Fruit fly (Drosophila melanogaster): ENCODE results near the gene koko.

DNA sequence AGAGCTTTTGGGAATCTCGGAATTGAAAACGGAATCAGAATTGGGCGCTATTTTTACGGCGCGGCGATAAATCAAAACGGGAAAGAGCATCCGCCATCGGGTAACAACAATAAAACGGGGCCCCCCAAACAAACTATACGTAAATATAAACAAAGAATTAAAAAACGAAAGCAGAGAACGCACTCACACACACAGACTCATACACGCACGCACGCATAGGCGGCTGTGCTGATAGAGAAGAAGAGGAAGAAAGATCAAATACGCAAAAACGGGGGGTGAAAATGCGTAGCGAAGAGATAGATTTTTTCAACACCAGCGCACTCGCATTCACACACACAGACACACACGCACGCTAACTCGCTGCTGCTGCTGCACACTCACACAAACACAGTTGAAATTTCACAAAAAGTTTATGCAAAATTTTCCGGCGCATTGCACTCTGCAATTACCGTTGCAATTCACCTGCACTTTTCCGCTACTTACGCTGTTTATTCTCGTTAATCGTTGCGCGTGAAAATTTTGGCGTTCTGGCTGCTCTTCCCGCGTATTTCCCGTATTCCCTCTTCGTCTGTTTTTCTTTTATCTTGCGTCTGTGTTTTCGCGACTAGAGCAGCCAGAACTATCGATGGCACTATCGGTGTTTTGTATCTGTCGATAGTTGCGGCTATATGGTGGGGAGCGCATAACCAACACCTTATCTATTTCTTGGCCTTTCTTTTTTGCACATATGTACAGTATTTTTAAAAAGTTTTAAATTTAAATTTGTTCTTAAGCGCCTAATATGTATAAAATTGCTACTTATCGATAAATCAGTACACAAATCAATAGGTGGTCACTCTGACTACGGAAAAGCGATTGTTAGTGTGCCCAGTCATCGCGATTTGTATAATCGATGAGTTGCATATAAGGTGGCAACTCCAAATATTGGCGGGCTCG is 9.7 kb downstream of the koko start, which contains the start of gene CG31122:
- no peak for TF ChIP-seq CG6854 (GFP tag; optimal IDR thresholded peaks at IDR 0.05)
- TF ChIP-seq eg (GFP tag; IDR thresholded peaks at IDR 0.05) = no peak
- TF ChIP-seq fd59A (GFP tag; optimal IDR thresholded peaks at IDR 0.05) = no peak
- TF ChIP-seq CG11294 (GFP tag; IDR thresholded peaks at IDR 0.05) = no peak
- peak; percentile 56 for TF ChIP-seq CG31627 (GFP tag; optimal IDR thresholded peaks at IDR 0.05)
- TF ChIP-seq CG10669 (GFP tag; optimal IDR thresholded peaks at IDR 0.05) = no peak
- no peak for TF ChIP-seq CG8319 (GFP tag; optimal IDR thresholded peaks at IDR 0.05)
- TF ChIP-seq Sox14 (GFP tag; optimal IDR thresholded peaks at IDR 0.05) = peak; percentile 47
